Worm (Caenorhabditis elegans) whole organism, L4 larva: Measurements from ENCODE around the gene C45G9.12.

Experiments
- F26F4.8 ChIP-seq: fragments of 200-800 bp; sonication (Bioruptor generic); conservative IDR thresholded peaks from 2 replicates; pipeline ENCODE4 v1.3.6; 2022; ENCODE audit warnings: missing genetic modification characterization, missing compliant biosample characterization
- F37D6.2 ChIP-seq: sonication (generic microtip); optimal IDR thresholded peaks from 2 replicates; lab custom pipeline; 2016; ENCODE audit warnings: mild to moderate bottlenecking, missing genetic modification characterization, missing compliant biosample characterization
- R02D3.7 ChIP-seq: fragments of 150-350 bp; sonication (generic microtip); optimal IDR thresholded peaks from 3 replicates; lab custom pipeline; 2014; ENCODE audit warnings: missing biosample characterization, missing genetic modification characterization
- T20F7.1 ChIP-seq: fragments of 200-800 bp; sonication (Bioruptor generic); optimal IDR thresholded peaks from 2 replicates; lab custom pipeline; 2018; ENCODE audit warnings: mild to moderate bottlenecking, missing genetic modification characterization, missing compliant biosample characterization
- T26A8.4 ChIP-seq: fragments of 200-800 bp; sonication (Bioruptor generic); IDR thresholded peaks from 2 replicates; pipeline ENCODE4 v1.3.6; 2022; ENCODE audit warnings: missing genetic modification characterization, missing compliant biosample characterization
- Y48G9A.11 ChIP-seq: fragments of 200-800 bp; sonication (Bioruptor generic); IDR thresholded peaks from 2 replicates; pipeline ENCODE4 v1.3.6; 2022; ENCODE audit warnings: missing genetic modification reagents, missing genetic modification characterization, missing compliant biosample characterization
- aha-1 ChIP-seq: fragments of 150-350 bp; peaks from one replicate; lab custom pipeline; 2014; ENCODE audit warnings: missing biosample characterization, missing genetic modification characterization
- attf-4 ChIP-seq: sonication (generic microtip); optimal IDR thresholded peaks from 3 replicates; lab custom pipeline; 2017; ENCODE audit warnings: missing biosample characterization, missing genetic modification characterization
- ces-1 ChIP-seq: fragments of 150-350 bp; sonication (generic microtip); optimal IDR thresholded peaks from 4 replicates; lab custom pipeline; 2014; ENCODE audit warnings: missing biosample characterization, missing genetic modification reagents, missing genetic modification characterization
- daf-12 ChIP-seq: fragments of 150-350 bp; optimal IDR thresholded peaks from 2 replicates; lab custom pipeline; 2014; ENCODE audit warnings: missing biosample characterization, missing genetic modification reagents, missing genetic modification characterization
- daf-16 ChIP-seq, 3 experiments: sonication (generic microtip); optimal IDR thresholded peaks; 2 replicates each; lab custom pipeline; 2016 to 2017; ENCODE audit warnings: missing genetic modification characterization in 3 of 3, missing genetic modification reagents in 3 of 3, mild to moderate bottlenecking in 2 of 3, missing compliant biosample characterization in 2 of 3, missing biosample characterization in 1 of 3, moderate library complexity in 1 of 3
- daf-8 ChIP-seq: fragments of 200-800 bp; sonication (Bioruptor generic); IDR thresholded peaks from 2 replicates; pipeline ENCODE4 v1.3.6; 2022; ENCODE audit warnings: missing genetic modification characterization, missing compliant biosample characterization
- dmd-6 ChIP-seq: fragments of 200-800 bp; sonication (Bioruptor generic); IDR thresholded peaks from 2 replicates; pipeline ENCODE4 v1.3.6; 2022; ENCODE audit warnings: missing genetic modification reagents, missing genetic modification characterization, missing compliant biosample characterization
- dmd-9 ChIP-seq: fragments of 200-800 bp; sonication (Bioruptor generic); IDR thresholded peaks from 2 replicates; pipeline ENCODE4 v1.3.6; 2022; ENCODE audit warnings: missing genetic modification reagents, missing genetic modification characterization, missing compliant biosample characterization
- dpl-1 ChIP-seq: fragments of 150-350 bp; optimal IDR thresholded peaks from 2 replicates; lab custom pipeline; 2014; ENCODE audit warnings: missing biosample characterization, missing genetic modification reagents, missing genetic modification characterization
- dve-1 ChIP-seq: sonication (generic microtip); optimal IDR thresholded peaks from 2 replicates; lab custom pipeline; 2017; ENCODE audit warnings: antibody characterized with exemption, mild to moderate bottlenecking, missing genetic modification characterization, missing compliant biosample characterization; ENCODE audit not compliant: insufficient read depth
- fos-1 ChIP-seq: fragments of 150-350 bp; optimal IDR thresholded peaks from 2 replicates; lab custom pipeline; 2014; ENCODE audit warnings: missing biosample characterization, missing genetic modification characterization
- hlh-11 ChIP-seq: fragments of 200-800 bp; sonication (Bioruptor generic); optimal IDR thresholded peaks from 2 replicates; lab custom pipeline; 2018; ENCODE audit warnings: mild to moderate bottlenecking, missing genetic modification characterization, missing compliant biosample characterization
- hlh-30 ChIP-seq: sonication (generic microtip); optimal IDR thresholded peaks from 2 replicates; lab custom pipeline; 2017; ENCODE audit warnings: antibody characterized with exemption, mild to moderate bottlenecking, missing genetic modification characterization, missing compliant biosample characterization; ENCODE audit not compliant: insufficient read depth
- hmg-1.1 ChIP-seq: fragments of 200-800 bp; sonication (Bioruptor generic); IDR thresholded peaks from 2 replicates; pipeline ENCODE4 v1.3.6; 2022; ENCODE audit warnings: missing genetic modification reagents, missing genetic modification characterization, missing compliant biosample characterization
- jun-1 ChIP-seq: fragments of 150-350 bp; optimal IDR thresholded peaks from 2 replicates; lab custom pipeline; 2014; ENCODE audit warnings: missing biosample characterization, missing genetic modification reagents, missing genetic modification characterization
- lim-7 ChIP-seq: fragments of 200-800 bp; sonication (Bioruptor generic); IDR thresholded peaks from 2 replicates; pipeline ENCODE4 v1.3.6; 2022; ENCODE audit warnings: missing genetic modification characterization, missing compliant biosample characterization
- lin-13 ChIP-seq: fragments of 150-350 bp; optimal IDR thresholded peaks from 2 replicates; lab custom pipeline; 2014; ENCODE audit warnings: missing biosample characterization, missing genetic modification reagents, missing genetic modification characterization
- lin-29 ChIP-seq: fragments of 200-800 bp; sonication (Bioruptor generic); IDR thresholded peaks from 2 replicates; pipeline ENCODE4 v1.3.6; 2022; ENCODE audit warnings: missing genetic modification reagents, missing genetic modification characterization, missing compliant biosample characterization
- lin-38 ChIP-seq: fragments of 200-800 bp; sonication (Bioruptor generic); IDR thresholded peaks from 2 replicates; pipeline ENCODE4 v1.3.6; 2022; ENCODE audit warnings: missing genetic modification reagents, missing genetic modification characterization, missing compliant biosample characterization
- lir-3 ChIP-seq: sonication (generic microtip); optimal IDR thresholded peaks from 2 replicates; lab custom pipeline; 2016; ENCODE audit warnings: mild to moderate bottlenecking, missing genetic modification characterization, missing compliant biosample characterization
- lsy-2 ChIP-seq, 2 experiments: fragments of 150-350 bp in 1 of 2; sonication (generic microtip) in 1 of 2; optimal IDR thresholded peaks; 2 replicates each; lab custom pipeline; 2014 to 2017; ENCODE audit warnings: missing biosample characterization in 2 of 2, missing genetic modification characterization in 2 of 2
- madf-5 ChIP-seq, 2 experiments: fragments of 200-800 bp; sonication (Bioruptor generic); IDR thresholded peaks; 2 replicates each; pipeline ENCODE4 v1.3.6; 2022; ENCODE audit warnings: missing compliant biosample characterization in 2 of 2, missing genetic modification characterization in 2 of 2
- mep-1 ChIP-seq: fragments of 150-350 bp; sonication (generic microtip); optimal IDR thresholded peaks from 3 replicates; lab custom pipeline; 2014; ENCODE audit warnings: missing biosample characterization, missing genetic modification characterization
- mes-2 ChIP-seq: sonication (generic microtip); optimal IDR thresholded peaks from 2 replicates; lab custom pipeline; 2016; ENCODE audit warnings: missing genotype, mild to moderate bottlenecking, missing genetic modification characterization, missing compliant biosample characterization; ENCODE audit not compliant: poor library complexity, severe bottlenecking
- nhr-10 ChIP-seq: fragments of 150-350 bp; optimal IDR thresholded peaks from 2 replicates; lab custom pipeline; 2014; ENCODE audit warnings: missing biosample characterization, missing genetic modification characterization
- nhr-237 ChIP-seq: sonication (generic microtip); optimal IDR thresholded peaks from 2 replicates; lab custom pipeline; 2017; ENCODE audit warnings: missing biosample characterization, missing genetic modification characterization
- nhr-48 ChIP-seq: sonication (generic microtip); optimal IDR thresholded peaks from 2 replicates; lab custom pipeline; 2016; ENCODE audit warnings: mild to moderate bottlenecking, missing genetic modification characterization, missing compliant biosample characterization
- nhr-6 ChIP-seq: fragments of 150-350 bp; optimal IDR thresholded peaks from 2 replicates; lab custom pipeline; 2014; ENCODE audit warnings: missing biosample characterization, missing genetic modification characterization
- pha-4 ChIP-seq, 2 experiments: fragments of 150-350 bp in 1 of 2; fragments of 200-800 bp in 1 of 2; sonication (Bioruptor generic) in 1 of 2; IDR thresholded peaks in 1 of 2; optimal IDR thresholded peaks in 1 of 2; 2 replicates each; pipeline versions ENCODE4 v1.3.6 to Lab custom; 2014 to 2022; ENCODE audit warnings: missing genetic modification characterization in 2 of 2, missing genetic modification reagents in 2 of 2, missing biosample characterization in 1 of 2, missing compliant biosample characterization in 1 of 2
- saeg-2 ChIP-seq: fragments of 200-800 bp; sonication (Bioruptor generic); IDR thresholded peaks from 2 replicates; pipeline ENCODE4 v1.3.6; 2022; ENCODE audit warnings: missing genetic modification reagents, missing genetic modification characterization, missing compliant biosample characterization
- sdz-12 ChIP-seq: fragments of 200-800 bp; sonication (Bioruptor generic); optimal IDR thresholded peaks from 2 replicates; lab custom pipeline; 2018; ENCODE audit warnings: mild to moderate bottlenecking, missing genetic modification characterization, missing compliant biosample characterization
- skn-1 ChIP-seq: fragments of 150-350 bp; optimal IDR thresholded peaks from 2 replicates; lab custom pipeline; 2014; ENCODE audit warnings: missing biosample characterization, missing genetic modification characterization
- snpc-1.2 ChIP-seq: fragments of 200-800 bp; sonication (Bioruptor generic); IDR thresholded peaks from 2 replicates; pipeline ENCODE4 v1.3.6; 2022; ENCODE audit warnings: missing genetic modification reagents, missing genetic modification characterization, missing compliant biosample characterization
- spr-1 ChIP-seq: sonication (generic microtip); optimal IDR thresholded peaks from 2 replicates; lab custom pipeline; 2016; ENCODE audit warnings: mild to moderate bottlenecking, missing genetic modification characterization, missing compliant biosample characterization
- unc-130 ChIP-seq: sonication (generic microtip); optimal IDR thresholded peaks from 2 replicates; lab custom pipeline; 2016; ENCODE audit warnings: missing genetic modification reagents, missing genetic modification characterization, missing compliant biosample characterization
- unc-39 ChIP-seq: sonication (generic microtip); optimal IDR thresholded peaks from 2 replicates; lab custom pipeline; 2017; ENCODE audit warnings: missing biosample characterization, missing genetic modification characterization
- vab-7 ChIP-seq: fragments of 200-800 bp; sonication (Bioruptor generic); IDR thresholded peaks from 2 replicates; pipeline ENCODE4 v1.3.6; 2022; ENCODE audit warnings: missing genetic modification reagents, missing genetic modification characterization, missing compliant biosample characterization
- zfp-3 ChIP-seq: fragments of 200-800 bp; sonication (Bioruptor generic); conservative IDR thresholded peaks from 2 replicates; pipeline ENCODE4 v1.3.6; 2022; ENCODE audit warnings: missing genetic modification reagents, missing genetic modification characterization, missing compliant biosample characterization
- zip-11 ChIP-seq: fragments of 200-800 bp; sonication (Bioruptor generic); IDR thresholded peaks from 2 replicates; pipeline ENCODE4 v1.3.6; 2022; ENCODE audit warnings: missing genetic modification characterization, missing compliant biosample characterization
- zip-2 ChIP-seq: fragments of 150-350 bp; optimal IDR thresholded peaks from 2 replicates; lab custom pipeline; 2014; ENCODE audit warnings: missing biosample characterization, missing genetic modification characterization
- ztf-7 ChIP-seq: fragments of 150-350 bp; optimal IDR thresholded peaks from 2 replicates; lab custom pipeline; 2014; ENCODE audit warnings: missing biosample characterization, missing genetic modification characterization

The C45G9.12 gene

DNA sequence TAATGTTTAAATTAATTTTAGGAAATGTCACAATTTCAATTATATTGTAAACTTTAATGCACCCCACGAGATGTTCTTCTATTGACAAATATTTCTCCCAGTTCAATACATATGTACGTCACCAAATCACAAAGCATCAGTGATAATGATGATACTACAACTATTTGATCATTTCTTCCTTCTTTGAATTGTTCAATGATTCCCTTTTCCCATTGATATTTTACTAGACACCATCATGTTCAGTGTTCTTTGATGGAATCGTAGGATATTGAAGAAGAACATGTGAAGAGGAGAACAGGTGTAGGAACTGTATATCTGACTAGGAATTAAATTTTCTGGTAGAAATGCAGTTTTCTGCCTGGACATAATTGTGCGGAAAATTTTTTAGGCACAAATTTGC, 18.1 kb upstream of the C45G9.12 start (continued):
- no peak for TF ChIP-seq lin-13
- TF ChIP-seq jun-1 (tag; lab: Kevin White, UChicago): no peak
- TF ChIP-seq nhr-10 (tag; lab: Kevin White, UChicago): no peak
- 0 out of 2 replicates have a peak, but pooled peaks have one; percentile 21 for TF ChIP-seq dmd-6 (GFP tag; lab: Robert Waterston, UW)
- TF ChIP-seq dpl-1: no peak
- TF ChIP-seq Y48G9A.11 (GFP tag; lab: Robert Waterston, UW): no peak
- no peak for TF ChIP-seq zfp-3
- TF ChIP-seq R02D3.7 (tag; lab: Kevin White, UChicago): no peak
- no peak for TF ChIP-seq spr-1
- no peak for TF ChIP-seq ces-1 (GFP tag; lab: Kevin White, UChicago)
- TF ChIP-seq lin-29: no peak
- no peak for TF ChIP-seq daf-12 (tag; lab: Kevin White, UChicago)
- no peak for TF ChIP-seq vab-7 (GFP tag; lab: Robert Waterston, UW)
- TF ChIP-seq lir-3 (tag; lab: Kevin White, UChicago): no peak
- no peak for TF ChIP-seq nhr-6 (tag; lab: Kevin White, UChicago)
- TF ChIP-seq unc-130 (GFP tag; lab: Kevin White, UChicago): no peak
- no peak for TF ChIP-seq unc-39
- TF ChIP-seq fos-1 (tag; lab: Kevin White, UChicago): no peak
- TF ChIP-seq F37D6.2 (tag; lab: Kevin White, UChicago): no peak
- TF ChIP-seq hlh-11 (tag; lab: Kevin White, UChicago): peak; percentile 27
- no peak for TF ChIP-seq nhr-237
- no peak for TF ChIP-seq sdz-12 (GFP tag; lab: Kevin White, UChicago)
- no peak for TF ChIP-seq dmd-9 (GFP tag; lab: Robert Waterston, UW)
- no peak for TF ChIP-seq lsy-2 (tag; optimal IDR thresholded peaks at IDR 0.05; lab: Kevin White, UChicago)
- no peak for TF ChIP-seq zip-2 (tag; lab: Kevin White, UChicago)

DNA sequence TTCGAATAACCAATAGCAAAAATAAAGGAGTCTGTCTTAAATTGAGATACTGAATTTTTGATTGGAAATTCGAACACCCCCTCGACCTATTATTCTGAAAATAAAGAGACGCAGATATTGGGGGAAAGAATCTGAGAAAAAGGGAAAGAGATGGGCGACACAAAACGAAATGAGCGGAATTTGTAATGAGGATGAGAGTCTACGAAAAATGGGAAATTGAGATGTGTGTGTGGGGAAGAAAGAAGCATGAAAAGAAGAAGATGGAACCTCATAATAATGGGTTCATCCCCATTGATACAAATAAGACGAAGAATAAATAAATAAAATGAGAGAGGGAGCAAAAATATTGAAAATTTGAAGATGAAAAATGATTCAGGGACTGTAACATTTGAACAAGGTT, 14.1 kb upstream of the C45G9.12 start, which contains the start of gene cah-1:
TSS of gene cah-1 (minus strand) at position 101 of the 400 bp plus-strand sequence.
- TF ChIP-seq nhr-10 (tag; lab: Kevin White, UChicago): no peak
- TF ChIP-seq skn-1: no peak
- TF ChIP-seq F26F4.8: no peak
- TF ChIP-seq R02D3.7 (tag; lab: Kevin White, UChicago): no peak
- TF ChIP-seq madf-5 (GFP tag; IDR thresholded peaks at IDR 0.05; lab: Robert Waterston, UW): no peak
- TF ChIP-seq dmd-6 (GFP tag; lab: Robert Waterston, UW): no peak
- no peak for TF ChIP-seq hlh-30
- TF ChIP-seq snpc-1.2 (GFP tag; lab: Robert Waterston, UW): no peak
- no peak for TF ChIP-seq daf-16 (GFP tag; optimal IDR thresholded peaks at IDR 0.05; lab: Kevin White, UChicago)
- no peak for TF ChIP-seq daf-16 (tag; optimal IDR thresholded peaks at IDR 0.05; lab: Kevin White, UChicago)
- no peak for TF ChIP-seq saeg-2 (GFP tag; lab: Robert Waterston, UW)
- no peak for TF ChIP-seq pha-4 (GFP tag; IDR thresholded peaks at IDR 0.05; lab: Robert Waterston, UW)
- TF ChIP-seq pha-4 (tag; optimal IDR thresholded peaks at IDR 0.05; lab: Kevin White, UChicago): no peak
- no peak for TF ChIP-seq attf-4 (tag; lab: Kevin White, UChicago)
- TF ChIP-seq zip-11 (GFP tag; lab: Robert Waterston, UW): no peak
- no peak for TF ChIP-seq lin-29
- no peak for TF ChIP-seq daf-12 (tag; lab: Kevin White, UChicago)
- no peak for TF ChIP-seq daf-8 (GFP tag; lab: Robert Waterston, UW)

DNA sequence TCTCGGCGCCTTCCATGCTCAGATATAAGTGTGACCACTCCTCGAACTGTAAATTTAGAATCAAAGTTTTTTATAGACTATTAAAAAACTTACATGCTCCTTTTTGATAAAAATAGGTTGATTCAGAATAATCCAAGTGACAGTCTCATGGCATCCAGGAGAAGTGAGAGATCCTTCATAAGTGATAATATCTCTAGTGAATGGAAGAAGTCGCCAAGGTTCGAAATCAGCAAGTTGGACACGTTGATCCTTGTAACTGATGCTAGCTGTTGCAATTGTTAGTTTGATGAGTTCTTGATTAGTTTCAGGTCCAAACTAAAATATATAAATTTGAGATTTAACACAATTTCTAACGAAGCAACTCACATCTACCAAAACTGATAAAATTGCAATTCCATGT, 11.9 kb upstream of the C45G9.12 start:
- TF ChIP-seq mep-1 (tag; lab: Kevin White, UChicago) (peak; percentile 0), lin-38 (GFP tag; lab: Robert Waterston, UW) (peak; percentile 51), daf-16 (GFP tag; optimal IDR thresholded peaks at IDR 0.05; lab: Kevin White, UChicago) (no peak), daf-16 (tag; optimal IDR thresholded peaks at IDR 0.05; lab: Kevin White, UChicago) (peak; percentile 21), T20F7.1 (GFP tag; lab: Kevin White, UChicago) (peak; percentile 36), lim-7 (GFP tag; lab: Robert Waterston, UW) (no peak), mes-2 (peak; percentile 17), dve-1 (tag; lab: Kevin White, UChicago) (peak; percentile 25), aha-1 (tag; lab: Kevin White, UChicago) (peak; percentile 59), lin-29 (no peak), lsy-2 (tag; optimal IDR thresholded peaks at IDR 0.05; lab: Kevin White, UChicago) (peak in 1 of 2 experiments; percentile 15), zfp-3 (0 out of 2 replicates have a peak, but pooled peaks have one; percentile 36), spr-1 (peak; percentile 0), T26A8.4 (GFP tag; lab: Robert Waterston, UW) (0 out of 2 replicates have a peak, but pooled peaks have one; percentile 21), hmg-1.1 (GFP tag; lab: Robert Waterston, UW) (0 out of 2 replicates have a peak, but pooled peaks have one; percentile 27), ztf-7 (tag; lab: Kevin White, UChicago) (no peak), nhr-48 (tag; lab: Kevin White, UChicago) (peak; percentile 25)
